Fruit fly (Drosophila melanogaster) whole organism, embryonic: ENCODE results near the gene osk.
A peak's percentile ranks its signal among the peaks of the same experiment; 100 is the strongest.

Source experiments
- Bteb2 ChIP-seq: fragments of 200-800 bp; sonication (Bioruptor generic); optimal IDR thresholded peaks from 2 replicates; lab custom pipeline; 2016; ENCODE audit warnings: missing biosample characterization, missing genetic modification characterization
- C15 ChIP-seq: fragments of 200-800 bp; sonication (Bioruptor generic); IDR thresholded peaks from 3 replicates; pipeline ENCODE4 v1.3.6; 2022; ENCODE audit warnings: missing biosample characterization, missing genetic modification characterization
- CG10274 ChIP-seq: fragments of 200-800 bp; sonication (Bioruptor generic); optimal IDR thresholded peaks from 3 replicates; lab custom pipeline; 2017; ENCODE audit warnings: missing biosample characterization, mild to moderate bottlenecking, missing genetic modification characterization
- CG11696 ChIP-seq: fragments of 200-800 bp; sonication (Bioruptor generic); IDR thresholded peaks from 2 replicates; pipeline ENCODE4 v1.3.6; 2022; ENCODE audit warnings: missing biosample characterization, missing genetic modification characterization
- CG13123 ChIP-seq: fragments of 200-800 bp; sonication (Bioruptor generic); optimal IDR thresholded peaks from 2 replicates; lab custom pipeline; 2016; ENCODE audit warnings: missing biosample characterization, missing genetic modification characterization
- CG1603 ChIP-seq: fragments of 200-800 bp; sonication (Bioruptor generic); optimal IDR thresholded peaks from 2 replicates; lab custom pipeline; 2019; ENCODE audit warnings: missing biosample characterization, mild to moderate bottlenecking, missing genetic modification characterization, moderate library complexity
- CG1647 ChIP-seq: fragments of 200-800 bp; sonication (Bioruptor generic); optimal IDR thresholded peaks from 3 replicates; lab custom pipeline; 2016; ENCODE audit warnings: missing biosample characterization, missing genetic modification characterization
- CG17361 ChIP-seq: fragments of 200-800 bp; sonication (Bioruptor generic); IDR thresholded peaks from 3 replicates; pipeline ENCODE4 v1.3.6; 2022; ENCODE audit warnings: missing biosample characterization, missing genetic modification characterization
- CG17912 ChIP-seq: fragments of 200-800 bp; sonication (Bioruptor generic); optimal IDR thresholded peaks from 2 replicates; lab custom pipeline; 2018; ENCODE audit warnings: missing biosample characterization, mild to moderate bottlenecking, missing genetic modification characterization
- CG1792 ChIP-seq: fragments of 200-800 bp; sonication (Bioruptor generic); optimal IDR thresholded peaks from 2 replicates; lab custom pipeline; 2016; ENCODE audit warnings: missing biosample characterization, missing genetic modification characterization
- CG18476 ChIP-seq: fragments of 200-800 bp; sonication (Bioruptor generic); optimal IDR thresholded peaks from 2 replicates; lab custom pipeline; 2016; ENCODE audit warnings: missing biosample characterization, mild to moderate bottlenecking, missing genetic modification characterization
- CG18764 ChIP-seq: fragments of 200-800 bp; sonication (Bioruptor generic); optimal IDR thresholded peaks from 3 replicates; lab custom pipeline; 2016; ENCODE audit warnings: missing biosample characterization, missing genetic modification characterization
- CG3281 ChIP-seq: fragments of 200-800 bp; sonication (Bioruptor generic); optimal IDR thresholded peaks from 3 replicates; lab custom pipeline; 2017; ENCODE audit warnings: missing biosample characterization, mild to moderate bottlenecking, missing genetic modification characterization
- CG34376 ChIP-seq: fragments of 200-800 bp; sonication (Bioruptor generic); optimal IDR thresholded peaks from 2 replicates; lab custom pipeline; 2018; ENCODE audit warnings: missing biosample characterization, mild to moderate bottlenecking, missing genetic modification characterization
- CG4404 ChIP-seq: fragments of 200-800 bp; sonication (Bioruptor generic); IDR thresholded peaks from 2 replicates; pipeline ENCODE4 v1.3.6; 2022; ENCODE audit warnings: missing biosample characterization, missing genetic modification characterization
- CG5953 ChIP-seq: fragments of 200-800 bp; sonication (Bioruptor generic); IDR thresholded peaks from 2 replicates; pipeline ENCODE4 v1.3.6; 2022; ENCODE audit warnings: missing biosample characterization, missing genetic modification characterization
- CG6654 ChIP-seq: fragments of 200-800 bp; sonication (Bioruptor generic); optimal IDR thresholded peaks from 2 replicates; lab custom pipeline; 2017; ENCODE audit warnings: missing biosample characterization, mild to moderate bottlenecking, missing genetic modification characterization
- CG7928 ChIP-seq: fragments of 200-800 bp; sonication (Bioruptor generic); optimal IDR thresholded peaks from 2 replicates; lab custom pipeline; 2017; ENCODE audit warnings: missing biosample characterization, mild to moderate bottlenecking, missing genetic modification characterization
- CoRest ChIP-seq: fragments of 200-800 bp; sonication (Bioruptor generic); optimal IDR thresholded peaks from 3 replicates; lab custom pipeline; 2018; ENCODE audit warnings: missing biosample characterization, mild to moderate bottlenecking, missing genetic modification characterization, moderate library complexity
- Dek ChIP-seq: fragments of 200-800 bp; sonication (Bioruptor generic); optimal IDR thresholded peaks from 3 replicates; lab custom pipeline; 2019; ENCODE audit warnings: missing biosample characterization, mild to moderate bottlenecking, missing genetic modification characterization, moderate library complexity
- Ets65A ChIP-seq: fragments of 200-800 bp; sonication (Bioruptor generic); peaks from one replicate; lab custom pipeline; 2016; ENCODE audit warnings: missing biosample characterization, missing genetic modification characterization
- Ets97D ChIP-seq: fragments of 200-800 bp; sonication (Bioruptor generic); optimal IDR thresholded peaks from 3 replicates; lab custom pipeline; 2016; ENCODE audit warnings: missing biosample characterization, missing genetic modification characterization
- H2.0 ChIP-seq: fragments of 200-800 bp; sonication (Bioruptor generic); IDR thresholded peaks from 2 replicates; pipeline ENCODE4 v1.3.6; 2022; ENCODE audit warnings: missing biosample characterization, missing genetic modification characterization
- Hey ChIP-seq: fragments of 200-800 bp; sonication (Bioruptor generic); optimal IDR thresholded peaks from 3 replicates; lab custom pipeline; 2018; ENCODE audit warnings: missing biosample characterization, mild to moderate bottlenecking, missing genetic modification characterization
- Hr78 ChIP-seq, 2 experiments: fragments of 200-800 bp in 1 of 2; fragments of >200 bp in 1 of 2; sonication (Bioruptor generic) in 1 of 2; optimal IDR thresholded peaks; 2 replicates each; lab custom pipeline; 2017 to 2019; ENCODE audit warnings: missing biosample characterization in 2 of 2, missing genetic modification characterization in 2 of 2, mild to moderate bottlenecking in 1 of 2, moderate library complexity in 1 of 2
- Mad ChIP-seq: fragments of 200-800 bp; sonication (Bioruptor generic); optimal IDR thresholded peaks from 2 replicates; lab custom pipeline; 2016; ENCODE audit warnings: missing biosample characterization, missing genetic modification characterization
- Nf-YA ChIP-seq: fragments of 200-800 bp; sonication (Bioruptor generic); IDR thresholded peaks from 2 replicates; pipeline ENCODE4 v1.3.6; 2022; ENCODE audit warnings: missing biosample characterization, missing genetic modification characterization
- Six4 ChIP-seq: fragments of 200-800 bp; sonication (Bioruptor generic); optimal IDR thresholded peaks from 2 replicates; lab custom pipeline; 2016; ENCODE audit warnings: missing biosample characterization, missing genetic modification characterization
- ac ChIP-seq: fragments of 200-800 bp; sonication (Bioruptor generic); optimal IDR thresholded peaks from 3 replicates; lab custom pipeline; 2017; ENCODE audit warnings: missing biosample characterization, mild to moderate bottlenecking, missing genetic modification characterization
- dati ChIP-seq: fragments of 200-800 bp; sonication (Bioruptor generic); IDR thresholded peaks from 2 replicates; pipeline ENCODE4 v1.3.6; 2022; ENCODE audit warnings: missing biosample characterization, missing genetic modification characterization
- eve ChIP-seq, 2 experiments: fragments of >200 bp; optimal IDR thresholded peaks; 2 replicates each; lab custom pipeline; 2017; ENCODE audit warnings: missing biosample characterization in 2 of 2, missing genetic modification characterization in 2 of 2
- gem ChIP-seq: fragments of 200-800 bp; sonication (Bioruptor generic); optimal IDR thresholded peaks from 2 replicates; lab custom pipeline; 2019; ENCODE audit warnings: missing biosample characterization, mild to moderate bottlenecking, missing genetic modification characterization, moderate library complexity
- gfzf ChIP-seq: fragments of 200-800 bp; sonication (Bioruptor generic); optimal IDR thresholded peaks from 2 replicates; lab custom pipeline; 2016; ENCODE audit warnings: missing biosample characterization, mild to moderate bottlenecking, missing genetic modification characterization, moderate library complexity
- kni ChIP-seq: fragments of 200-800 bp; sonication (Bioruptor generic); optimal IDR thresholded peaks from 3 replicates; lab custom pipeline; 2017; ENCODE audit warnings: mild to moderate bottlenecking, missing biosample characterization, missing genetic modification reagents, missing genetic modification characterization
- lbe ChIP-seq: fragments of 200-800 bp; sonication (Bioruptor generic); optimal IDR thresholded peaks from 2 replicates; lab custom pipeline; 2016; ENCODE audit warnings: missing biosample characterization, mild to moderate bottlenecking, missing genetic modification characterization
- lilli ChIP-seq: fragments of 200-800 bp; sonication (Bioruptor generic); optimal IDR thresholded peaks from 3 replicates; lab custom pipeline; 2016; ENCODE audit warnings: missing biosample characterization, missing genetic modification characterization
- p53 ChIP-seq: fragments of 200-800 bp; sonication (Bioruptor generic); optimal IDR thresholded peaks from 2 replicates; lab custom pipeline; 2016; ENCODE audit warnings: missing biosample characterization, missing genetic modification characterization
- pum ChIP-seq: fragments of 200-800 bp; sonication (Bioruptor generic); optimal IDR thresholded peaks from 2 replicates; lab custom pipeline; 2016; ENCODE audit warnings: missing biosample characterization, missing genetic modification characterization
- run ChIP-seq: fragments of 200-800 bp; sonication (Bioruptor generic); optimal IDR thresholded peaks from 3 replicates; lab custom pipeline; 2018; ENCODE audit warnings: missing biosample characterization, mild to moderate bottlenecking, missing genetic modification characterization
- sens ChIP-seq: fragments of 200-800 bp; sonication (Bioruptor generic); peaks from one replicate; lab custom pipeline; 2016; ENCODE audit warnings: missing biosample characterization, missing genetic modification characterization
- slp2 ChIP-seq: fragments of 200-800 bp; sonication (Bioruptor generic); optimal IDR thresholded peaks from 2 replicates; lab custom pipeline; 2016; ENCODE audit warnings: missing biosample characterization, missing genetic modification characterization
- tio ChIP-seq: fragments of 200-800 bp; sonication (Bioruptor generic); optimal IDR thresholded peaks from 2 replicates; lab custom pipeline; 2017; ENCODE audit warnings: missing biosample characterization, missing genetic modification characterization, inconsistent platforms

Gene osk

dm6 chr3R:8925924-8926553 lies 8.9 kb upstream of the osk start (continued):
- TF ChIP-seq Ets65A (GFP tag; lab: Kevin White, UChicago) (peak; percentile 53), CG1792 (GFP tag; lab: Kevin White, UChicago) (peak; percentile 13), eve (GFP tag; optimal IDR thresholded peaks at IDR 0.05; lab: Kevin White, UChicago) (no peak), CG17912 (GFP tag; lab: Kevin White, UChicago) (no peak), H2.0 (GFP tag; lab: Robert Waterston, UW) (no peak), run (tag; lab: Kevin White, UChicago) (no peak), kni (GFP tag; lab: Kevin White, UChicago) (peak; percentile 95), slp2 (GFP tag; lab: Kevin White, UChicago) (peak; percentile 56), Hey (tag; lab: Kevin White, UChicago) (no peak), CoRest (tag; lab: Kevin White, UChicago) (peak; percentile 48), Nf-YA (GFP tag; lab: Robert Waterston, UW) (0 out of 2 replicates have a peak, but pooled peaks have one; percentile 8), Hr78 (GFP tag; optimal IDR thresholded peaks at IDR 0.05; lab: Kevin White, UChicago) (peak in 1 of 2 experiments; percentile 29), tio (GFP tag; lab: Kevin White, UChicago) (peak; percentile 23), CG11696 (GFP tag; lab: Robert Waterston, UW) (peak; percentile 62), sens (GFP tag; lab: Kevin White, UChicago) (peak; percentile 96), CG17361 (GFP tag; lab: Robert Waterston, UW) (peak; percentile 81), lilli (peak; percentile 36), dati (GFP tag; lab: Robert Waterston, UW) (0 out of 2 replicates have a peak, but pooled peaks have one; percentile 32), CG18764 (GFP tag; lab: Kevin White, UChicago) (no peak), pum (GFP tag; lab: Kevin White, UChicago) (peak; percentile 63), CG34376 (no peak), CG18476 (GFP tag; lab: Kevin White, UChicago) (no peak), CG7928 (GFP tag; lab: Kevin White, UChicago) (no peak), CG3281 (GFP tag; lab: Kevin White, UChicago) (no peak), CG4404 (GFP tag; lab: Robert Waterston, UW) (peak; percentile 63), CG6654 (GFP tag; lab: Kevin White, UChicago) (peak; percentile 47), CG1603 (peak; percentile 78), Mad (GFP tag; lab: Kevin White, UChicago) (no peak), Ets97D (GFP tag; lab: Kevin White, UChicago) (peak; percentile 1), lbe (peak; percentile 97), ac (GFP tag; lab: Kevin White, UChicago) (peak; percentile 42), p53 (no peak), CG13123 (GFP tag; lab: Kevin White, UChicago) (peak; percentile 3), Bteb2 (no peak), gem (peak; percentile 67), gfzf (GFP tag; lab: Kevin White, UChicago) (no peak), CG5953 (GFP tag; lab: Robert Waterston, UW) (0 out of 2 replicates have a peak, but pooled peaks have one; percentile 5), CG1647 (GFP tag; lab: Kevin White, UChicago) (peak; percentile 37), Six4 (GFP tag; lab: Kevin White, UChicago) (peak; percentile 22), CG10274 (GFP tag; lab: Kevin White, UChicago) (peak; percentile 10), C15 (GFP tag; lab: Robert Waterston, UW) (no peak), Dek (tag; lab: Kevin White, UChicago) (no peak)
